Worm (Caenorhabditis elegans) whole organism, early embryonic: ENCODE measurements around the gene cal-5.

Experiments
- ceh-36 ChIP-seq: sonication (generic microtip); optimal IDR thresholded peaks from 2 replicates; lab custom pipeline; 2016; ENCODE audit warnings: missing genetic modification characterization, inconsistent platforms, missing compliant biosample characterization
- sea-1 ChIP-seq: fragments of 200-800 bp; sonication (Bioruptor generic); conservative IDR thresholded peaks from 2 replicates; pipeline ENCODE4 v1.3.6; 2022; ENCODE audit warnings: missing genetic modification characterization, missing compliant biosample characterization
- tbx-37 ChIP-seq: fragments of 200-800 bp; sonication (Bioruptor generic); conservative IDR thresholded peaks from 2 replicates; pipeline ENCODE4 v1.3.6; 2022; ENCODE audit warnings: missing genetic modification reagents, missing genetic modification characterization, missing compliant biosample characterization

- TF ChIP-seq sea-1 (GFP tag; lab: Robert Waterston, UW) (no peak), tbx-37 (GFP tag; lab: Robert Waterston, UW) (no peak), ceh-36 (tag; lab: Kevin White, UChicago) (no peak)
These were observed 45.1 kb upstream of the cal-5 start for ce11 chrX:5122791-5123414.
